Worm (Caenorhabditis elegans) whole organism, L4 larva: Measurements from ENCODE around the gene Y47D3A.13.

ENCODE experiments used
- F10B5.3 ChIP-seq: sonication (generic microtip); optimal IDR thresholded peaks from 2 replicates; lab custom pipeline; 2016; ENCODE audit warnings: mild to moderate bottlenecking, missing genetic modification characterization, missing compliant biosample characterization
- F26F4.8 ChIP-seq: fragments of 200-800 bp; sonication (Bioruptor generic); conservative IDR thresholded peaks from 2 replicates; pipeline ENCODE4 v1.3.6; 2022; ENCODE audit warnings: missing genetic modification characterization, missing compliant biosample characterization
- F37D6.2 ChIP-seq: sonication (generic microtip); optimal IDR thresholded peaks from 2 replicates; lab custom pipeline; 2016; ENCODE audit warnings: mild to moderate bottlenecking, missing genetic modification characterization, missing compliant biosample characterization
- F44E2.7 ChIP-seq: fragments of 200-800 bp; sonication (Bioruptor generic); IDR thresholded peaks from 2 replicates; pipeline ENCODE4 v2.1.2; 2022; ENCODE audit warnings: missing genetic modification characterization, missing compliant biosample characterization
- Y105C5A.15 ChIP-seq: fragments of 200-800 bp; sonication (Bioruptor generic); IDR thresholded peaks from 2 replicates; pipeline ENCODE4 v1.3.6; 2022; ENCODE audit warnings: missing genetic modification characterization, missing compliant biosample characterization
- ZK337.2 ChIP-seq: fragments of 200-800 bp; sonication (Bioruptor generic); IDR thresholded peaks from 2 replicates; pipeline ENCODE4 v1.3.6; 2022; ENCODE audit warnings: missing genetic modification reagents, missing genetic modification characterization, missing compliant biosample characterization
- ZK546.5 ChIP-seq, 2 experiments: sonication (generic microtip); optimal IDR thresholded peaks; 2 replicates each; lab custom pipeline; 2017; ENCODE audit warnings: missing biosample characterization in 2 of 2, missing genetic modification characterization in 2 of 2
- ama-1 ChIP-seq: fragments of 150-350 bp; optimal IDR thresholded peaks from 2 replicates; lab custom pipeline; 2014; ENCODE audit warnings: inconsistent platforms, mixed read lengths
- attf-4 ChIP-seq: sonication (generic microtip); optimal IDR thresholded peaks from 3 replicates; lab custom pipeline; 2017; ENCODE audit warnings: missing biosample characterization, missing genetic modification characterization
- ceh-28 ChIP-seq: fragments of 150-350 bp; optimal IDR thresholded peaks from 2 replicates; lab custom pipeline; 2014; ENCODE audit warnings: missing biosample characterization, missing genetic modification reagents, missing genetic modification characterization
- ceh-44 ChIP-seq: fragments of 200-800 bp; sonication (Bioruptor generic); IDR thresholded peaks from 2 replicates; pipeline ENCODE4 v1.3.6; 2022; ENCODE audit warnings: missing genetic modification reagents, missing genetic modification characterization, missing compliant biosample characterization
- ceh-82 ChIP-seq: sonication (generic microtip); optimal IDR thresholded peaks from 2 replicates; lab custom pipeline; 2017; ENCODE audit warnings: missing biosample characterization, missing genetic modification characterization
- ces-1 ChIP-seq: fragments of 150-350 bp; sonication (generic microtip); optimal IDR thresholded peaks from 4 replicates; lab custom pipeline; 2014; ENCODE audit warnings: missing biosample characterization, missing genetic modification reagents, missing genetic modification characterization
- cey-2 ChIP-seq: sonication (generic microtip); optimal IDR thresholded peaks from 3 replicates; lab custom pipeline; 2017; ENCODE audit warnings: missing genetic modification characterization, mild to moderate bottlenecking, missing compliant biosample characterization, antibody characterized with exemption, borderline replicate concordance; ENCODE audit not compliant: insufficient read depth
- daf-12 ChIP-seq: fragments of 150-350 bp; optimal IDR thresholded peaks from 2 replicates; lab custom pipeline; 2014; ENCODE audit warnings: missing biosample characterization, missing genetic modification reagents, missing genetic modification characterization
- daf-16 ChIP-seq, 3 experiments: sonication (generic microtip); optimal IDR thresholded peaks; 2 replicates each; lab custom pipeline; 2016 to 2017; ENCODE audit warnings: missing genetic modification characterization in 3 of 3, missing genetic modification reagents in 3 of 3, mild to moderate bottlenecking in 2 of 3, missing compliant biosample characterization in 2 of 3, missing biosample characterization in 1 of 3, moderate library complexity in 1 of 3
- daf-19 ChIP-seq: fragments of 200-800 bp; sonication (Bioruptor generic); conservative IDR thresholded peaks from 2 replicates; pipeline ENCODE4 v1.3.6; 2022; ENCODE audit warnings: missing genetic modification characterization, missing compliant biosample characterization
- daf-8 ChIP-seq: fragments of 200-800 bp; sonication (Bioruptor generic); IDR thresholded peaks from 2 replicates; pipeline ENCODE4 v1.3.6; 2022; ENCODE audit warnings: missing genetic modification characterization, missing compliant biosample characterization
- dmd-6 ChIP-seq: fragments of 200-800 bp; sonication (Bioruptor generic); IDR thresholded peaks from 2 replicates; pipeline ENCODE4 v1.3.6; 2022; ENCODE audit warnings: missing genetic modification reagents, missing genetic modification characterization, missing compliant biosample characterization
- dmd-8 ChIP-seq: fragments of 200-800 bp; sonication (Bioruptor generic); IDR thresholded peaks from 2 replicates; pipeline ENCODE4 v1.3.6; 2022; ENCODE audit warnings: missing genetic modification characterization, missing compliant biosample characterization
- dpl-1 ChIP-seq: fragments of 150-350 bp; optimal IDR thresholded peaks from 2 replicates; lab custom pipeline; 2014; ENCODE audit warnings: missing biosample characterization, missing genetic modification reagents, missing genetic modification characterization
- dve-1 ChIP-seq: sonication (generic microtip); optimal IDR thresholded peaks from 2 replicates; lab custom pipeline; 2017; ENCODE audit warnings: antibody characterized with exemption, mild to moderate bottlenecking, missing genetic modification characterization, missing compliant biosample characterization; ENCODE audit not compliant: insufficient read depth
- egl-43 ChIP-seq: fragments of 200-800 bp; sonication (Bioruptor generic); IDR thresholded peaks from 2 replicates; pipeline ENCODE4 v1.3.6; 2022; ENCODE audit warnings: missing genetic modification reagents, missing genetic modification characterization, missing compliant biosample characterization
- gei-8 ChIP-seq: fragments of 200-800 bp; sonication (Bioruptor generic); optimal IDR thresholded peaks from 2 replicates; lab custom pipeline; 2018; ENCODE audit warnings: mild to moderate bottlenecking, missing genetic modification characterization, missing compliant biosample characterization
- hmg-1.1 ChIP-seq: fragments of 200-800 bp; sonication (Bioruptor generic); IDR thresholded peaks from 2 replicates; pipeline ENCODE4 v1.3.6; 2022; ENCODE audit warnings: missing genetic modification reagents, missing genetic modification characterization, missing compliant biosample characterization
- lim-7 ChIP-seq: fragments of 200-800 bp; sonication (Bioruptor generic); IDR thresholded peaks from 2 replicates; pipeline ENCODE4 v1.3.6; 2022; ENCODE audit warnings: missing genetic modification characterization, missing compliant biosample characterization
- lin-1 ChIP-seq: fragments of 200-800 bp; sonication (Bioruptor generic); IDR thresholded peaks from 2 replicates; pipeline ENCODE4 v1.3.6; 2022; ENCODE audit warnings: missing genetic modification reagents, missing genetic modification characterization, missing compliant biosample characterization
- lin-13 ChIP-seq: fragments of 150-350 bp; optimal IDR thresholded peaks from 2 replicates; lab custom pipeline; 2014; ENCODE audit warnings: missing biosample characterization, missing genetic modification reagents, missing genetic modification characterization
- lin-15B ChIP-seq: fragments of 150-350 bp; sonication (generic microtip); optimal IDR thresholded peaks from 3 replicates; lab custom pipeline; 2014; ENCODE audit warnings: missing biosample characterization, missing genetic modification characterization
- lin-38 ChIP-seq: fragments of 200-800 bp; sonication (Bioruptor generic); IDR thresholded peaks from 2 replicates; pipeline ENCODE4 v1.3.6; 2022; ENCODE audit warnings: missing genetic modification reagents, missing genetic modification characterization, missing compliant biosample characterization
- lir-3 ChIP-seq: sonication (generic microtip); optimal IDR thresholded peaks from 2 replicates; lab custom pipeline; 2016; ENCODE audit warnings: mild to moderate bottlenecking, missing genetic modification characterization, missing compliant biosample characterization
- lsy-2 ChIP-seq, 2 experiments: fragments of 150-350 bp in 1 of 2; sonication (generic microtip) in 1 of 2; optimal IDR thresholded peaks; 2 replicates each; lab custom pipeline; 2014 to 2017; ENCODE audit warnings: missing biosample characterization in 2 of 2, missing genetic modification characterization in 2 of 2
- madf-5 ChIP-seq, 2 experiments: fragments of 200-800 bp; sonication (Bioruptor generic); IDR thresholded peaks; 2 replicates each; pipeline ENCODE4 v1.3.6; 2022; ENCODE audit warnings: missing compliant biosample characterization in 2 of 2, missing genetic modification characterization in 2 of 2
- madf-9 ChIP-seq: fragments of 200-800 bp; sonication (Bioruptor generic); conservative IDR thresholded peaks from 2 replicates; pipeline ENCODE4 v1.3.6; 2022; ENCODE audit warnings: missing genetic modification reagents, missing genetic modification characterization, missing compliant biosample characterization
- mdl-1 ChIP-seq, 2 experiments: fragments of 150-350 bp in 1 of 2; sonication (generic microtip) in 1 of 2; optimal IDR thresholded peaks; 2 replicates each; lab custom pipeline; 2014 to 2017; ENCODE audit warnings: missing biosample characterization in 2 of 2, missing genetic modification characterization in 2 of 2
- mep-1 ChIP-seq: fragments of 150-350 bp; sonication (generic microtip); optimal IDR thresholded peaks from 3 replicates; lab custom pipeline; 2014; ENCODE audit warnings: missing biosample characterization, missing genetic modification characterization
- mxl-2 ChIP-seq: fragments of 200-800 bp; sonication (Bioruptor generic); conservative IDR thresholded peaks from 2 replicates; pipeline ENCODE4 v1.3.6; 2022; ENCODE audit warnings: missing genetic modification reagents, missing genetic modification characterization, missing compliant biosample characterization
- nhr-102 ChIP-seq: sonication (generic microtip); optimal IDR thresholded peaks from 2 replicates; lab custom pipeline; 2016; ENCODE audit warnings: mild to moderate bottlenecking, missing genetic modification characterization, moderate library complexity, missing compliant biosample characterization
- nhr-237 ChIP-seq: sonication (generic microtip); optimal IDR thresholded peaks from 2 replicates; lab custom pipeline; 2017; ENCODE audit warnings: missing biosample characterization, missing genetic modification characterization
- nhr-28 ChIP-seq: fragments of 150-350 bp; optimal IDR thresholded peaks from 2 replicates; lab custom pipeline; 2014; ENCODE audit warnings: missing biosample characterization, missing genetic modification characterization
- nhr-42 ChIP-seq: fragments of 200-800 bp; sonication (Bioruptor generic); IDR thresholded peaks from 2 replicates; pipeline ENCODE4 v1.3.6; 2022; ENCODE audit warnings: missing genetic modification characterization, missing compliant biosample characterization
- nhr-76 ChIP-seq: fragments of 150-350 bp; optimal IDR thresholded peaks from 2 replicates; lab custom pipeline; 2014; ENCODE audit warnings: missing biosample characterization, missing genetic modification characterization
- pqm-1 ChIP-seq: sonication (generic microtip); optimal IDR thresholded peaks from 2 replicates; lab custom pipeline; 2017; ENCODE audit warnings: missing biosample characterization, missing genetic modification characterization
- rbr-2 ChIP-seq: sonication (generic microtip); optimal IDR thresholded peaks from 2 replicates; lab custom pipeline; 2016; ENCODE audit warnings: missing genotype, missing genetic modification characterization, missing compliant biosample characterization
- skn-1 ChIP-seq: fragments of 150-350 bp; optimal IDR thresholded peaks from 2 replicates; lab custom pipeline; 2014; ENCODE audit warnings: missing biosample characterization, missing genetic modification characterization
- spr-1 ChIP-seq: sonication (generic microtip); optimal IDR thresholded peaks from 2 replicates; lab custom pipeline; 2016; ENCODE audit warnings: mild to moderate bottlenecking, missing genetic modification characterization, missing compliant biosample characterization
- spr-3 ChIP-seq: fragments of 200-800 bp; sonication (Bioruptor generic); optimal IDR thresholded peaks from 2 replicates; lab custom pipeline; 2018; ENCODE audit warnings: mild to moderate bottlenecking, missing genetic modification characterization, missing compliant biosample characterization
- unc-130 ChIP-seq: sonication (generic microtip); optimal IDR thresholded peaks from 2 replicates; lab custom pipeline; 2016; ENCODE audit warnings: missing genetic modification reagents, missing genetic modification characterization, missing compliant biosample characterization
- unc-39 ChIP-seq: sonication (generic microtip); optimal IDR thresholded peaks from 2 replicates; lab custom pipeline; 2017; ENCODE audit warnings: missing biosample characterization, missing genetic modification characterization
- unc-62 ChIP-seq, 3 experiments: fragments of 150-350 bp in 1 of 3; sonication (generic microtip); optimal IDR thresholded peaks in 2 of 3; peaks in 1 of 3; 1 replicate in 1 of 3; 2 replicates in 2 of 3; lab custom pipeline; 2014 to 2017; ENCODE audit warnings: missing biosample characterization in 3 of 3, missing genetic modification characterization in 3 of 3, missing genetic modification reagents in 3 of 3, missing genotype in 1 of 3
- zag-1 ChIP-seq: fragments of 150-350 bp; optimal IDR thresholded peaks from 2 replicates; lab custom pipeline; 2014; ENCODE audit warnings: missing biosample characterization, missing genetic modification characterization
- zip-2 ChIP-seq: fragments of 150-350 bp; optimal IDR thresholded peaks from 2 replicates; lab custom pipeline; 2014; ENCODE audit warnings: missing biosample characterization, missing genetic modification characterization

The Y47D3A.13 gene

DNA sequence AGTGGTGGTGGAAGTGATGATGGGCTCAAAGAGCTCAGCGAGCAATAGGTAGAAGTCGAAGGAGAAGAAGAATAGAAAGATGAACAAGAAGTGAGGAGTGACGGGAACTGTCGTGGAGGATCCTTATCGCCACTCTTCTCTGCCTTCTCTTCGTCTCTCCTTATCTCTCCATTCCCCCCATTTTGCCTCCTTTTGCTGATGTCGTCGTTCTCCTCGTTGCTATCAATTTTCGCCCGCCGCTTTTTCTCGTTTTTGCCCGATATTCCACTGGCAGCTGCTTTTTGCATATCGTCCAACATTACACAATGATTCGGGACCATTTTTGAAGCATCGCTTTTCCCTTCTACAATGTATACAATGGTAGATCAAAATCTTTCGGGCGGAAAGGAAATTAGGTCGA lies 43.5 kb upstream of the Y47D3A.13 start:
- TF ChIP-seq daf-19 (GFP tag; lab: Robert Waterston, UW) (no peak), ceh-82 (tag; lab: Kevin White, UChicago) (no peak), hmg-1.1 (GFP tag; lab: Robert Waterston, UW) (no peak), lin-1 (GFP tag; lab: Robert Waterston, UW) (no peak), F37D6.2 (tag; lab: Kevin White, UChicago) (no peak), zag-1 (tag; lab: Kevin White, UChicago) (no peak), attf-4 (tag; lab: Kevin White, UChicago) (no peak), nhr-102 (tag; lab: Kevin White, UChicago) (no peak), dmd-8 (no peak), lin-15B (tag; lab: Kevin White, UChicago) (no peak), daf-16 (GFP tag; optimal IDR thresholded peaks at IDR 0.05; lab: Kevin White, UChicago) (no peak), daf-16 (tag; optimal IDR thresholded peaks at IDR 0.05; lab: Kevin White, UChicago) (peak; percentile 14), nhr-76 (tag; lab: Kevin White, UChicago) (no peak), unc-62 (GFP tag; optimal IDR thresholded peaks at IDR 0.05 in 1 of 2; lab: Kevin White, UChicago) (peak in 1 of 2 experiments; percentile 86), unc-62 (tag; optimal IDR thresholded peaks at IDR 0.05; lab: Kevin White, UChicago) (no peak), egl-43 (no peak), madf-9 (no peak), ces-1 (GFP tag; lab: Kevin White, UChicago) (no peak), mep-1 (tag; lab: Kevin White, UChicago) (no peak), ceh-44 (GFP tag; lab: Robert Waterston, UW) (no peak), lsy-2 (tag; optimal IDR thresholded peaks at IDR 0.05; lab: Kevin White, UChicago) (no peak), nhr-28 (peak; percentile 70), daf-8 (no peak), lin-13 (GFP tag; lab: Kevin White, UChicago) (no peak), daf-12 (tag; lab: Kevin White, UChicago) (no peak), lir-3 (no peak), ceh-28 (no peak), lin-38 (GFP tag; lab: Robert Waterston, UW) (no peak), F44E2.7 (GFP tag; lab: Robert Waterston, UW) (no peak), ZK546.5 (tag; optimal IDR thresholded peaks at IDR 0.05; lab: Kevin White, UChicago) (no peak), spr-1 (no peak), madf-5 (GFP tag; IDR thresholded peaks at IDR 0.05; lab: Robert Waterston, UW) (no peak), gei-8 (GFP tag; lab: Kevin White, UChicago) (no peak), skn-1 (tag; lab: Kevin White, UChicago) (no peak), F26F4.8 (no peak), rbr-2 (tag; lab: Kevin White, UChicago) (no peak), dmd-6 (peak; percentile 63), nhr-42 (GFP tag; lab: Robert Waterston, UW) (no peak), spr-3 (GFP tag; lab: Kevin White, UChicago) (no peak), unc-39 (tag; lab: Kevin White, UChicago) (no peak), pqm-1 (tag; lab: Kevin White, UChicago) (peak; percentile 62), unc-130 (GFP tag; lab: Kevin White, UChicago) (no peak), ama-1 (lab: Kevin White, UChicago) (no peak), F10B5.3 (tag; lab: Kevin White, UChicago) (no peak), dve-1 (tag; lab: Kevin White, UChicago) (no peak), cey-2 (tag; lab: Kevin White, UChicago) (no peak), nhr-237 (tag; lab: Kevin White, UChicago) (no peak), dpl-1 (GFP tag; lab: Kevin White, UChicago) (no peak), Y105C5A.15 (GFP tag; lab: Robert Waterston, UW) (no peak), mdl-1 (tag; optimal IDR thresholded peaks at IDR 0.05; lab: Kevin White, UChicago) (no peak), ZK337.2 (GFP tag; lab: Robert Waterston, UW) (no peak), mxl-2 (no peak), zip-2 (tag; lab: Kevin White, UChicago) (no peak), lim-7 (GFP tag; lab: Robert Waterston, UW) (no peak)
